Worm (Caenorhabditis elegans) whole organism, late embryonic: ENCODE results near the gene sca-1.

Experiments used
- C08G9.2 ChIP-seq: sonication (generic microtip); optimal IDR thresholded peaks from 2 replicates; lab custom pipeline; 2016; ENCODE audit warnings: mild to moderate bottlenecking, missing genetic modification characterization, moderate library complexity, missing compliant biosample characterization
- K02D7.2 ChIP-seq: sonication (generic microtip); optimal IDR thresholded peaks from 2 replicates; lab custom pipeline; 2017; ENCODE audit warnings: mild to moderate bottlenecking, missing genetic modification characterization, missing compliant biosample characterization
- T23F11.4 ChIP-seq: fragments of 200-800 bp; sonication (Bioruptor generic); optimal IDR thresholded peaks from 2 replicates; lab custom pipeline; 2018; ENCODE audit warnings: mild to moderate bottlenecking, missing genetic modification characterization, missing compliant biosample characterization
- Y22D7AL.16 ChIP-seq: sonication (generic microtip); optimal IDR thresholded peaks from 2 replicates; lab custom pipeline; 2016; ENCODE audit warnings: missing genetic modification characterization, missing compliant biosample characterization
- ahr-1 ChIP-seq: sonication (generic microtip); optimal IDR thresholded peaks from 2 replicates; lab custom pipeline; 2016; ENCODE audit warnings: missing genetic modification characterization, missing compliant biosample characterization
- ama-1 ChIP-seq: fragments of 150-350 bp; optimal IDR thresholded peaks from 2 replicates; lab custom pipeline; 2014
- ceh-18 ChIP-seq: sonication (generic microtip); optimal IDR thresholded peaks from 2 replicates; lab custom pipeline; 2016; ENCODE audit warnings: missing genetic modification characterization, missing compliant biosample characterization
- ceh-22 ChIP-seq: sonication (generic microtip); optimal IDR thresholded peaks from 2 replicates; lab custom pipeline; 2017; ENCODE audit warnings: missing biosample characterization, missing genetic modification characterization
- ceh-24 ChIP-seq: sonication (generic microtip); optimal IDR thresholded peaks from 2 replicates; lab custom pipeline; 2016; ENCODE audit warnings: mild to moderate bottlenecking, missing genetic modification characterization, missing compliant biosample characterization
- ceh-30 ChIP-seq: fragments of 150-350 bp; optimal IDR thresholded peaks from 2 replicates; lab custom pipeline; 2014; ENCODE audit warnings: missing biosample characterization, missing genetic modification characterization
- ceh-34 ChIP-seq: sonication (generic microtip); optimal IDR thresholded peaks from 2 replicates; lab custom pipeline; 2016; ENCODE audit warnings: mild to moderate bottlenecking, missing genetic modification characterization, missing compliant biosample characterization
- ceh-45 ChIP-seq: fragments of 200-800 bp; sonication (Bioruptor generic); IDR thresholded peaks from 2 replicates; pipeline ENCODE4 v1.3.6; 2022; ENCODE audit warnings: missing genetic modification reagents, missing genetic modification characterization, missing compliant biosample characterization
- ceh-6 ChIP-seq: fragments of 200-800 bp; sonication (Bioruptor generic); optimal IDR thresholded peaks from 2 replicates; lab custom pipeline; 2018; ENCODE audit warnings: mild to moderate bottlenecking, missing genetic modification characterization, missing compliant biosample characterization
- che-1 ChIP-seq: sonication (generic microtip); optimal IDR thresholded peaks from 2 replicates; lab custom pipeline; 2016; ENCODE audit warnings: mild to moderate bottlenecking, missing genetic modification characterization, missing compliant biosample characterization
- dve-1 ChIP-seq: sonication (generic microtip); optimal IDR thresholded peaks from 2 replicates; lab custom pipeline; 2017; ENCODE audit warnings: antibody characterized with exemption, mild to moderate bottlenecking, missing genetic modification characterization, missing compliant biosample characterization
- elt-2 ChIP-seq: sonication (generic microtip); optimal IDR thresholded peaks from 2 replicates; lab custom pipeline; 2016; ENCODE audit warnings: missing genetic modification reagents, missing genetic modification characterization, missing compliant biosample characterization
- elt-4 ChIP-seq: sonication (generic microtip); optimal IDR thresholded peaks from 2 replicates; lab custom pipeline; 2016; ENCODE audit warnings: missing genetic modification characterization, missing compliant biosample characterization
- ets-4 ChIP-seq: sonication (generic microtip); optimal IDR thresholded peaks from 2 replicates; lab custom pipeline; 2016; ENCODE audit warnings: missing genetic modification characterization, missing compliant biosample characterization
- eyg-1 ChIP-seq: sonication (generic microtip); optimal IDR thresholded peaks from 2 replicates; lab custom pipeline; 2016; ENCODE audit warnings: missing genotype, missing genetic modification characterization, missing compliant biosample characterization
- fax-1 ChIP-seq: sonication (generic microtip); optimal IDR thresholded peaks from 2 replicates; lab custom pipeline; 2016; ENCODE audit warnings: missing genotype, missing genetic modification characterization, missing compliant biosample characterization
- fkh-6 ChIP-seq: sonication (generic microtip); optimal IDR thresholded peaks from 2 replicates; lab custom pipeline; 2016; ENCODE audit warnings: missing genetic modification characterization, missing compliant biosample characterization
- hlh-13 ChIP-seq: fragments of 200-800 bp; sonication (Bioruptor generic); optimal IDR thresholded peaks from 2 replicates; lab custom pipeline; 2018; ENCODE audit warnings: mild to moderate bottlenecking, missing genetic modification characterization, missing compliant biosample characterization
- hlh-15 ChIP-seq: sonication (generic microtip); optimal IDR thresholded peaks from 2 replicates; lab custom pipeline; 2016; ENCODE audit warnings: missing genetic modification characterization, missing compliant biosample characterization
- hlh-30 ChIP-seq: sonication (generic microtip); optimal IDR thresholded peaks from 2 replicates; lab custom pipeline; 2017; ENCODE audit warnings: antibody characterized with exemption, missing genetic modification characterization, missing compliant biosample characterization; ENCODE audit not compliant: insufficient read depth
- lim-6 ChIP-seq: sonication (generic microtip); optimal IDR thresholded peaks from 2 replicates; lab custom pipeline; 2016; ENCODE audit warnings: missing genetic modification characterization, missing compliant biosample characterization
- lin-11 ChIP-seq: fragments of 200-800 bp; sonication (Bioruptor generic); optimal IDR thresholded peaks from 2 replicates; lab custom pipeline; 2018; ENCODE audit warnings: mild to moderate bottlenecking, missing genetic modification characterization, missing compliant biosample characterization
- nhr-11 ChIP-seq: fragments of 150-350 bp; optimal IDR thresholded peaks from 2 replicates; lab custom pipeline; 2014; ENCODE audit warnings: missing biosample characterization, missing genetic modification characterization
- nhr-232 ChIP-seq: sonication (generic microtip); optimal IDR thresholded peaks from 2 replicates; lab custom pipeline; 2016; ENCODE audit warnings: missing genetic modification characterization, missing compliant biosample characterization
- pag-3 ChIP-seq: sonication (generic microtip); optimal IDR thresholded peaks from 2 replicates; lab custom pipeline; 2016; ENCODE audit warnings: missing compliant biosample characterization, missing genetic modification characterization, borderline replicate concordance
- pat-9 ChIP-seq: fragments of 200-800 bp; sonication (Bioruptor generic); optimal IDR thresholded peaks from 2 replicates; lab custom pipeline; 2018; ENCODE audit warnings: mild to moderate bottlenecking, missing genetic modification characterization, moderate library complexity, missing compliant biosample characterization
- pha-2 ChIP-seq: sonication (generic microtip); optimal IDR thresholded peaks from 2 replicates; lab custom pipeline; 2017; ENCODE audit warnings: mild to moderate bottlenecking, missing genetic modification characterization, missing compliant biosample characterization
- pqm-1 ChIP-seq: sonication (generic microtip); optimal IDR thresholded peaks from 2 replicates; lab custom pipeline; 2016; ENCODE audit warnings: missing genetic modification characterization, missing compliant biosample characterization
- pros-1 ChIP-seq: fragments of 150-350 bp; optimal IDR thresholded peaks from 2 replicates; lab custom pipeline; 2014; ENCODE audit warnings: missing biosample characterization, missing genetic modification reagents, missing genetic modification characterization
- ref-2 ChIP-seq: sonication (generic microtip); optimal IDR thresholded peaks from 2 replicates; lab custom pipeline; 2016; ENCODE audit warnings: missing genetic modification characterization, missing compliant biosample characterization
- rnt-1 ChIP-seq: sonication (generic microtip); optimal IDR thresholded peaks from 2 replicates; lab custom pipeline; 2016; ENCODE audit warnings: missing genetic modification characterization, missing compliant biosample characterization
- sox-2 ChIP-seq: fragments of 200-800 bp; sonication (Bioruptor generic); IDR thresholded peaks from 2 replicates; pipeline ENCODE4 v1.3.6; 2022; ENCODE audit warnings: missing genetic modification reagents, missing genetic modification characterization, missing compliant biosample characterization
- tbx-7 ChIP-seq: sonication (generic microtip); optimal IDR thresholded peaks from 2 replicates; lab custom pipeline; 2016; ENCODE audit warnings: missing genotype, missing genetic modification characterization, missing compliant biosample characterization
- unc-3 ChIP-seq, 2 experiments: fragments of 200-800 bp in 1 of 2; sonication (Bioruptor generic) in 1 of 2; sonication (generic microtip) in 1 of 2; conservative IDR thresholded peaks in 1 of 2; optimal IDR thresholded peaks in 1 of 2; 2 replicates each; pipeline versions ENCODE4 v1.3.6 to Lab custom; 2016 to 2022; ENCODE audit warnings: missing compliant biosample characterization in 2 of 2, missing genetic modification characterization in 2 of 2, missing genetic modification reagents in 1 of 2
- unc-86 ChIP-seq: sonication (generic microtip); optimal IDR thresholded peaks from 2 replicates; lab custom pipeline; 2016; ENCODE audit warnings: missing genetic modification characterization, missing compliant biosample characterization
- zip-5 ChIP-seq: sonication (generic microtip); optimal IDR thresholded peaks from 2 replicates; lab custom pipeline; 2016; ENCODE audit warnings: missing genetic modification characterization, missing compliant biosample characterization

Gene sca-1

ce11 chrIII:10832636-10833035 lies 16.0 kb upstream of the sca-1 start, which contains the start of gene sbsp-1:
sbsp-1 (plus strand) TSS chrIII:10832936.
- no peak for TF ChIP-seq pros-1
- no peak for TF ChIP-seq unc-3 (GFP tag; conservative IDR thresholded peaks at IDR 0.05; lab: Robert Waterston, UW)
- TF ChIP-seq unc-3 (tag; optimal IDR thresholded peaks at IDR 0.05; lab: Kevin White, UChicago): no peak
- no peak for TF ChIP-seq fkh-6
- TF ChIP-seq ceh-6: no peak
- TF ChIP-seq pha-2: no peak
- TF ChIP-seq zip-5 (tag; lab: Kevin White, UChicago): no peak
- no peak for TF ChIP-seq tbx-7 (tag; lab: Kevin White, UChicago)
- TF ChIP-seq che-1 (tag; lab: Kevin White, UChicago): no peak
- TF ChIP-seq hlh-15: no peak
- TF ChIP-seq ceh-30 (tag; lab: Kevin White, UChicago): no peak
- TF ChIP-seq ahr-1 (tag; lab: Kevin White, UChicago): no peak
- no peak for TF ChIP-seq unc-86
- TF ChIP-seq pag-3 (tag; lab: Kevin White, UChicago): no peak

DNA sequence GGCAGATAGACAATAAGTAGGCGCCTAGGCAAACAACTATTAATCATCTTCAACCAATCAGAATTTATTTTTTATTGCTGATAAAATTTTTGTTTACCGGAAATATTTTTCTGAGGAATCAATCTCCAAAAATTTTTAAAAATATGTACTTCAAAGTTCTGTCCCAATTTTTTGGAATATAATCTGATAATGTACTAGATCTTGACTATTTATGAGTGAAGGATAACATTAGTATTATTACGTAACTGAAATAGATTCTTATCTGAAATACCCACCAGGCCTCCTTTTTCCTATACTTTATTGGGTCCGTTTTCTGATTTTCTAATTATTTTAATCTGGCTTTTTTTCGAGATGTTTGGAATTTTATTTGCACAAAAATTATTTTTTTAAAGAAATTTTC lies 14.8 kb upstream of the sca-1 start:
- TF ChIP-seq ceh-6: no peak
- no peak for TF ChIP-seq K02D7.2 (tag; lab: Kevin White, UChicago)
- TF ChIP-seq elt-2 (tag; lab: Kevin White, UChicago): no peak
- no peak for TF ChIP-seq nhr-11
- TF ChIP-seq nhr-232: no peak
- TF ChIP-seq sox-2 (GFP tag; lab: Robert Waterston, UW): no peak
- TF ChIP-seq C08G9.2 (tag; lab: Kevin White, UChicago): no peak
- TF ChIP-seq hlh-30 (tag; lab: Kevin White, UChicago): no peak
- no peak for TF ChIP-seq eyg-1
- TF ChIP-seq tbx-7 (tag; lab: Kevin White, UChicago): no peak
- TF ChIP-seq ceh-22 (tag; lab: Kevin White, UChicago): no peak
- no peak for TF ChIP-seq pag-3 (tag; lab: Kevin White, UChicago)
- no peak for TF ChIP-seq pqm-1 (tag; lab: Kevin White, UChicago)
- no peak for TF ChIP-seq ets-4 (tag; lab: Kevin White, UChicago)
- TF ChIP-seq, all 69 proteins: peak for 0

DNA sequence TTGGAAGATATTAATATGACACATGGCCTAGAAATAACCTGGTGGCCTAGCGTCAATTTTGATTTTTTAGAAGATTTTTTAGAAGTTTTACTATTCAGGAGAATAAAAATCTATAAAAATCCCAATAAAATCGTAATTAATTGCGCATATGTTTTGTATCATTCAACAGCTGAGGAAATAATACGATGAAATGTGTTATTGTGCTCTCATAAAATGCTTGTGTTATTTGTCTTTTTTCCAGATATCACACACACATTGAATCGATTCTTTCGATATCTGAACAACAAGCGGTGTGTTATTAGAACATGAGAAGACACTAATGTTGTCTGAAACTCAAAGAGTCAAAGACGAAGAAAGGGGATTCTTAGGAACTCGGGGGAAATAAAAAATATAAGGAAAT lies 8.4 kb upstream of the sca-1 start:
- TF ChIP-seq T23F11.4: no peak
- no peak for TF ChIP-seq ceh-6
- no peak for TF ChIP-seq pqm-1 (tag; lab: Kevin White, UChicago)
- TF ChIP-seq fkh-6: no peak
- TF ChIP-seq pat-9 (tag; lab: Kevin White, UChicago): no peak

DNA sequence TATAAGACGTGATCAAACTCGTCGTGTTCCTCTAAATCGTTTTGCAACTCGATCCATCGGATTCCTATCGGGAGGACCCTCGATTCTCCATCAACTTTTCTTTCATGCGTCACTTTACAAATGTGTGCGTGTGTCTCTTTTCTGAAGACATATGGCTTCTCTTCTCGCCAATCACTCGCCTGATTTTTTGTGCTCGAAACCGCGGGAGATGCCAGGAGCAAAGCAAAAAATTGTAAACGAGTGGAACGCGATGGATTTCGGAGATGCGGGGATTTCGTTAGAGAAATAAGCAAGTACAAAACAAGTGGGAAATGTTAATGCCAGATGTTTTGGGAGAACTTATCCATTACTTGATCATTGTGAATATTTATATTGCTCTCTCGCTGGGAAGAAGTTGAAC lies 7.6 kb upstream of the sca-1 start:
- TF ChIP-seq unc-3 (GFP tag; conservative IDR thresholded peaks at IDR 0.05; lab: Robert Waterston, UW) (no peak), unc-3 (tag; optimal IDR thresholded peaks at IDR 0.05; lab: Kevin White, UChicago) (no peak), hlh-13 (GFP tag; lab: Kevin White, UChicago) (no peak), lim-6 (tag; lab: Kevin White, UChicago) (no peak), zip-5 (tag; lab: Kevin White, UChicago) (no peak), ceh-34 (tag; lab: Kevin White, UChicago) (peak; percentile 35), ref-2 (no peak), lin-11 (tag; lab: Kevin White, UChicago) (no peak), fax-1 (tag; lab: Kevin White, UChicago) (no peak), ceh-18 (tag; lab: Kevin White, UChicago) (peak; percentile 44), Y22D7AL.16 (tag; lab: Kevin White, UChicago) (no peak), che-1 (tag; lab: Kevin White, UChicago) (no peak), dve-1 (no peak), ceh-45 (GFP tag; lab: Robert Waterston, UW) (no peak), ama-1 (lab: Kevin White, UChicago) (no peak), ceh-24 (no peak), rnt-1 (tag; lab: Kevin White, UChicago) (no peak), elt-4 (tag; lab: Kevin White, UChicago) (no peak)
